Worm (Caenorhabditis elegans): ENCODE data around the gene ZK666.8.
"Not testable (repeated sequence)": the region's sequence is repeated elsewhere in the genome, so short reads cannot be mapped to it uniquely, and the experiment has no call there.

ZK666.8 gene

ce11 chrII:10493034-10493433 lies at the start of gene ZK666.8:
TSS of gene ZK666.8 (minus strand) at chrII:10493134.
- TF ChIP-seq hlh-12 (tag; optimal IDR thresholded peaks at IDR 0.05); rpc-1 (optimal IDR thresholded peaks at IDR 0.05); rpc-1 (tag; optimal IDR thresholded peaks at IDR 0.05); cebp-1 (GFP tag; IDR thresholded peaks at IDR 0.05); cebp-1 (tag; optimal IDR thresholded peaks at IDR 0.05): not testable (repeated sequence)

ce11 chrII:10541923-10542486 lies 49.1 kb upstream of the ZK666.8 start, which contains the start of gene pro-1:
TSS of gene pro-1 (minus strand) at chrII:10541996.
- TF ChIP-seq Y67H2A.10 (GFP tag; conservative IDR thresholded peaks at IDR 0.05), result peak; percentile 82
- TF ChIP-seq ceh-58 (GFP tag; IDR thresholded peaks at IDR 0.05), result peak; percentile 37; the same call in 1 of the 2 replicates
- TF ChIP-seq nhr-120 (GFP tag; IDR thresholded peaks at IDR 0.05), result peak; percentile 82
- no peak for TF ChIP-seq F37B4.10 (GFP tag; IDR thresholded peaks at IDR 0.05)
- TF ChIP-seq lin-26 (GFP tag; IDR thresholded peaks at IDR 0.05), result no peak; the same call in none of the 2 replicates
- peak; percentile 80 for TF ChIP-seq ceh-40 (GFP tag; IDR thresholded peaks at IDR 0.05)
- no peak for TF ChIP-seq hlh-12 (tag; optimal IDR thresholded peaks at IDR 0.05)
- peak; percentile 45; the same call in 1 of the 2 replicates for TF ChIP-seq ztf-28 (GFP tag; IDR thresholded peaks at IDR 0.05)
- peak; percentile 94 for TF ChIP-seq pbrm-1 (GFP tag; IDR thresholded peaks at IDR 0.05)
- TF ChIP-seq mel-28 (tag; optimal IDR thresholded peaks at IDR 0.05; ENCODE audit: borderline replicate concordance), result peak; percentile 65
- TF ChIP-seq egl-44 (GFP tag; IDR thresholded peaks at IDR 0.05), result peak; percentile 79; the same call in 1 of the 2 replicates
- TF ChIP-seq ztf-3 (GFP tag; optimal IDR thresholded peaks at IDR 0.05), result peak; percentile 14
- TF ChIP-seq lsy-27 (tag; optimal IDR thresholded peaks at IDR 0.05; ENCODE audit: borderline replicate concordance, insufficient read depth), result peak; percentile 65
- peak; percentile 86 for TF ChIP-seq K11D2.4 (GFP tag; IDR thresholded peaks at IDR 0.05)
- TF ChIP-seq snpc-4 (GFP tag; optimal IDR thresholded peaks at IDR 0.05), result no peak
- peak in 2 of 4 experiments; percentile 58 to 67 for TF ChIP-seq snpc-4 (tag; optimal IDR thresholded peaks at IDR 0.05)
- peak; percentile 77 for TF ChIP-seq zim-3 (tag; optimal IDR thresholded peaks at IDR 0.05)
- TF ChIP-seq pha-4 (tag; optimal IDR thresholded peaks at IDR 0.05), result peak; percentile 67
- TF ChIP-seq lin-35 (GFP tag; optimal IDR thresholded peaks at IDR 0.05), result peak in 2 of 3 experiments; percentile 40 to 79
- TF ChIP-seq ztf-26 (tag; optimal IDR thresholded peaks at IDR 0.05), result peak; percentile 89
- TF ChIP-seq ztf-18 (tag; optimal IDR thresholded peaks at IDR 0.05), result no peak
- TF ChIP-seq attf-3 (GFP tag; conservative IDR thresholded peaks at IDR 0.05), result peak; percentile 36; the same call in 1 of the 2 replicates
- peak; percentile 15 for TF ChIP-seq nhr-80 (tag; optimal IDR thresholded peaks at IDR 0.05)
- no peak for TF ChIP-seq him-1 (tag; optimal IDR thresholded peaks at IDR 0.05)
- 0 out of 2 replicates have a peak, but pooled peaks have one; percentile 7 for TF ChIP-seq Y79H2A.3 (GFP tag; conservative IDR thresholded peaks at IDR 0.05)
- TF ChIP-seq D2030.7 (GFP tag; IDR thresholded peaks at IDR 0.05), result peak; percentile 36; the same call in 1 of the 2 replicates
- TF ChIP-seq Y53F4B.3 (GFP tag; IDR thresholded peaks at IDR 0.05), result peak; percentile 52; the same call in 1 of the 2 replicates
- TF ChIP-seq C17E4.6 (GFP tag; IDR thresholded peaks at IDR 0.05), result no peak
- TF ChIP-seq nhr-179 (tag; optimal IDR thresholded peaks at IDR 0.05), result no peak
- TF ChIP-seq athp-1 (tag; optimal IDR thresholded peaks at IDR 0.05), result peak; percentile 99
- TF ChIP-seq sdz-38 (tag; optimal IDR thresholded peaks at IDR 0.05), result no peak
- peak; percentile 85 for TF ChIP-seq lin-40 (tag; optimal IDR thresholded peaks at IDR 0.05)
- peak; percentile 72 for TF ChIP-seq cebp-2 (GFP tag; IDR thresholded peaks at IDR 0.05)
- peak; percentile 81 for TF ChIP-seq ama-1 (optimal IDR thresholded peaks at IDR 0.05)
- peak in 1 of 2 experiments; percentile 30 for TF ChIP-seq ama-1 (GFP tag; optimal IDR thresholded peaks at IDR 0.05)
- peak; percentile 66 for TF ChIP-seq ceh-100 (GFP tag; IDR thresholded peaks at IDR 0.05)
- TF ChIP-seq ceh-79 (tag; optimal IDR thresholded peaks at IDR 0.05), result peak; percentile 74
- peak; percentile 31 for TF ChIP-seq madf-10 (tag; optimal IDR thresholded peaks at IDR 0.05)
- TF ChIP-seq dpff-1 (tag; optimal IDR thresholded peaks at IDR 0.05), result no peak
- peak; percentile 86 for TF ChIP-seq F52B5.7 (tag; optimal IDR thresholded peaks at IDR 0.05)
- TF ChIP-seq xnd-1 (tag; optimal IDR thresholded peaks at IDR 0.05), result no peak
- no peak for TF ChIP-seq sptf-2 (GFP tag; optimal IDR thresholded peaks at IDR 0.05)
- peak; percentile 68 for TF ChIP-seq repo-1 (tag; optimal IDR thresholded peaks at IDR 0.05)
- peak; percentile 92; the same call in 1 of the 2 replicates for TF ChIP-seq Y56A3A.18 (GFP tag; IDR thresholded peaks at IDR 0.05)
